Fruit fly (Drosophila melanogaster): ENCODE data around the gene CG9662.

dm6 chr2L:3371340-3371739 lies 5.2 kb downstream of the CG9662 start:
- TF ChIP-seq psq (GFP tag; optimal IDR thresholded peaks at IDR 0.05) (no peak), Hr78 (GFP tag; optimal IDR thresholded peaks at IDR 0.05) (no peak), OdsH (GFP tag; optimal IDR thresholded peaks at IDR 0.05) (no peak), brk (GFP tag; optimal IDR thresholded peaks at IDR 0.05) (no peak), GATAd (GFP tag; optimal IDR thresholded peaks at IDR 0.05) (no peak)

Data from whole organism, wandering third instar larva.